Worm (Caenorhabditis elegans) whole organism, early embryonic: ENCODE data around the gene coa-4.
"Not testable (repeated sequence)": the region's sequence is repeated elsewhere in the genome, so short reads cannot be mapped to it uniquely, and the experiment has no call there.

Experiments used
- B0310.2 ChIP-seq: sonication (generic microtip); optimal IDR thresholded peaks from 2 replicates; lab custom pipeline; 2016; ENCODE audit warnings: mild to moderate bottlenecking, missing genetic modification characterization, missing compliant biosample characterization
- F13C5.2 ChIP-seq: sonication (generic microtip); optimal IDR thresholded peaks from 2 replicates; lab custom pipeline; 2017; ENCODE audit warnings: mild to moderate bottlenecking, missing genetic modification characterization, inconsistent platforms, missing compliant biosample characterization
- aly-1 ChIP-seq: sonication (generic microtip); optimal IDR thresholded peaks from 2 replicates; lab custom pipeline; 2016; ENCODE audit warnings: missing genetic modification characterization, missing compliant biosample characterization
- ama-1 ChIP-seq: fragments of 150-350 bp; optimal IDR thresholded peaks from 2 replicates; lab custom pipeline; 2014
- ceh-36 ChIP-seq: sonication (generic microtip); optimal IDR thresholded peaks from 2 replicates; lab custom pipeline; 2016; ENCODE audit warnings: missing genetic modification characterization, inconsistent platforms, missing compliant biosample characterization
- ets-7 ChIP-seq: sonication (generic microtip); optimal IDR thresholded peaks from 2 replicates; lab custom pipeline; 2016; ENCODE audit warnings: missing genotype, missing genetic modification characterization, missing compliant biosample characterization
- flt-1 ChIP-seq: fragments of 200-800 bp; sonication (Bioruptor generic); IDR thresholded peaks from 2 replicates; pipeline ENCODE4 v1.3.6; 2022; ENCODE audit warnings: missing genetic modification characterization, missing compliant biosample characterization
- hmbx-1 ChIP-seq: sonication (generic microtip); optimal IDR thresholded peaks from 2 replicates; lab custom pipeline; 2016; ENCODE audit warnings: mild to moderate bottlenecking, missing genetic modification characterization, missing compliant biosample characterization
- hnd-1 ChIP-seq: sonication (generic microtip); optimal IDR thresholded peaks from 2 replicates; lab custom pipeline; 2016; ENCODE audit warnings: missing genetic modification characterization, missing compliant biosample characterization
- pes-1 ChIP-seq: fragments of 200-800 bp; sonication (Bioruptor generic); IDR thresholded peaks from 2 replicates; pipeline ENCODE4 v1.3.6; 2022; ENCODE audit warnings: missing genetic modification reagents, missing genetic modification characterization, missing compliant biosample characterization
- sea-1 ChIP-seq: fragments of 200-800 bp; sonication (Bioruptor generic); conservative IDR thresholded peaks from 2 replicates; pipeline ENCODE4 v1.3.6; 2022; ENCODE audit warnings: missing genetic modification characterization, missing compliant biosample characterization
- tbx-11 ChIP-seq: fragments of 200-800 bp; sonication (Bioruptor generic); IDR thresholded peaks from 2 replicates; pipeline ENCODE4 v1.3.6; 2022; ENCODE audit warnings: missing genetic modification characterization, missing compliant biosample characterization
- tbx-37 ChIP-seq: fragments of 200-800 bp; sonication (Bioruptor generic); conservative IDR thresholded peaks from 2 replicates; pipeline ENCODE4 v1.3.6; 2022; ENCODE audit warnings: missing genetic modification reagents, missing genetic modification characterization, missing compliant biosample characterization
- tra-4 ChIP-seq: sonication (generic microtip); optimal IDR thresholded peaks from 2 replicates; lab custom pipeline; 2017; ENCODE audit warnings: missing genetic modification characterization, missing compliant biosample characterization

DNA sequence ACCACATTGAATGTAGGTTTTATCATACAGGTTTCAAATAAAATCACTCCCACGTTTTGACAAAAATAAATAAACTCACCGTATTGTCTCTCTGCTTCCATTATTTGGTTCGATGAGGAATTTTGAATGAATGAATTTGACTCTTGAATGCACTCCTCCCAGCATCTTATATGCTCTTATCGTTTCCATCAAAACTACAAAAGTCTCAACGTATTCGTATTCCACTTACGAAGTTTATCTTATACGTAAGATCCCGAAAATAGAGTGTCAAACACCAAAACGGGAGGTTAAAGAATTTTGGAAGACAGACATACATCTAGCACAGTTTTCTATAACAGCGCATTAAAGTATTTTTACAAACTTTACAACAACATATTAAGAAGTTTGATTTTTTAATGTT, 41.6 kb downstream of the coa-4 start, which contains the start of gene nhr-264:
- TF ChIP-seq ama-1 (lab: Kevin White, UChicago); sea-1; tbx-37 (GFP tag; lab: Robert Waterston, UW); aly-1 (tag; lab: Kevin White, UChicago); flt-1 (GFP tag; lab: Robert Waterston, UW); F13C5.2 (tag; lab: Kevin White, UChicago); pes-1 (GFP tag; lab: Robert Waterston, UW); hmbx-1 (tag; lab: Kevin White, UChicago); ceh-36 (tag; lab: Kevin White, UChicago); B0310.2 (tag; lab: Kevin White, UChicago); ets-7 (tag; lab: Kevin White, UChicago); hnd-1 (tag; lab: Kevin White, UChicago); tbx-11 (GFP tag; lab: Robert Waterston, UW); tra-4 (tag; lab: Kevin White, UChicago): not testable (repeated sequence)
